Worm (Caenorhabditis elegans) whole organism, L1 larva: ENCODE measurements around the gene dhhc-8.

Experiments used
- C04F5.9 ChIP-seq: sonication (generic microtip); optimal IDR thresholded peaks from 2 replicates; lab custom pipeline; 2016; ENCODE audit warnings: missing genetic modification characterization, missing compliant biosample characterization
- C34B4.2 ChIP-seq: sonication (generic microtip); optimal IDR thresholded peaks from 2 replicates; lab custom pipeline; 2017; ENCODE audit warnings: mild to moderate bottlenecking, missing genetic modification characterization, missing compliant biosample characterization
- F16B12.6 ChIP-seq: fragments of 150-350 bp; optimal IDR thresholded peaks from 2 replicates; lab custom pipeline; 2014; ENCODE audit warnings: missing biosample characterization, missing genetic modification characterization
- Y116A8C.19 ChIP-seq: sonication (generic microtip); optimal IDR thresholded peaks from 2 replicates; lab custom pipeline; 2016; ENCODE audit warnings: missing compliant biosample characterization, missing genetic modification characterization, borderline replicate concordance
- aha-1 ChIP-seq: fragments of 150-350 bp; optimal IDR thresholded peaks from 2 replicates; lab custom pipeline; 2014; ENCODE audit warnings: missing biosample characterization, missing genetic modification characterization
- aly-2 ChIP-seq: fragments of 150-350 bp; optimal IDR thresholded peaks from 2 replicates; lab custom pipeline; 2014; ENCODE audit warnings: missing biosample characterization, missing genetic modification characterization
- ama-1 ChIP-seq: fragments of 150-350 bp; optimal IDR thresholded peaks from 2 replicates; lab custom pipeline; 2014
- blmp-1 ChIP-seq: fragments of 150-350 bp; optimal IDR thresholded peaks from 2 replicates; lab custom pipeline; 2014; ENCODE audit warnings: missing biosample characterization, missing genetic modification characterization
- ceh-8 ChIP-seq: fragments of 200-800 bp; sonication (Bioruptor generic); optimal IDR thresholded peaks from 2 replicates; lab custom pipeline; 2018; ENCODE audit warnings: mild to moderate bottlenecking, missing genetic modification characterization, moderate library complexity, missing compliant biosample characterization
- ceh-82 ChIP-seq, 3 experiments: fragments of 150-350 bp in 1 of 3; sonication (generic microtip) in 2 of 3; optimal IDR thresholded peaks; 2 replicates each; lab custom pipeline; 2014 to 2017; ENCODE audit warnings: missing biosample characterization in 3 of 3, missing genetic modification characterization in 3 of 3
- ceh-90 ChIP-seq: sonication (generic microtip); optimal IDR thresholded peaks from 2 replicates; lab custom pipeline; 2016; ENCODE audit warnings: missing genetic modification characterization, missing compliant biosample characterization
- efl-1 ChIP-seq, 4 experiments: fragments of 150-350 bp; optimal IDR thresholded peaks in 3 of 4; peaks in 1 of 4; 1 replicate in 1 of 4; 2 replicates in 3 of 4; lab custom pipeline; 2014; ENCODE audit warnings: missing biosample characterization in 2 of 4, missing genetic modification characterization in 2 of 4, missing genetic modification reagents in 2 of 4
- efl-3 ChIP-seq: fragments of 200-800 bp; sonication (Bioruptor generic); optimal IDR thresholded peaks from 2 replicates; lab custom pipeline; 2018; ENCODE audit warnings: mild to moderate bottlenecking, missing genetic modification characterization, missing compliant biosample characterization
- egl-13 ChIP-seq: sonication (generic microtip); optimal IDR thresholded peaks from 2 replicates; lab custom pipeline; 2016; ENCODE audit warnings: missing genotype, missing genetic modification reagents, missing genetic modification characterization, missing compliant biosample characterization
- egl-27 ChIP-seq, 2 experiments: fragments of 150-350 bp in 1 of 2; sonication (generic microtip); optimal IDR thresholded peaks; 3 replicates each; lab custom pipeline; 2017 to 2018; ENCODE audit warnings: missing biosample characterization in 2 of 2, missing genetic modification characterization in 2 of 2, missing genetic modification reagents in 2 of 2
- elt-2 ChIP-seq: sonication (generic microtip); optimal IDR thresholded peaks from 2 replicates; lab custom pipeline; 2016; ENCODE audit warnings: missing genetic modification characterization, mild to moderate bottlenecking, inconsistent platforms, missing compliant biosample characterization, missing genetic modification reagents
- elt-3 ChIP-seq, 6 experiments: fragments of 150-350 bp in 1 of 6; sonication (generic microtip); optimal IDR thresholded peaks; 2 replicates each; lab custom pipeline; 2017 to 2018; ENCODE audit warnings: missing biosample characterization in 6 of 6, missing genetic modification characterization in 6 of 6, inconsistent platforms in 1 of 6
- ets-5 ChIP-seq: fragments of 200-800 bp; sonication (Bioruptor generic); IDR thresholded peaks from 2 replicates; pipeline ENCODE4 v1.3.6; 2022; ENCODE audit warnings: missing genetic modification characterization, missing compliant biosample characterization
- fkh-10 ChIP-seq: sonication (generic microtip); optimal IDR thresholded peaks from 2 replicates; lab custom pipeline; 2017; ENCODE audit warnings: missing biosample characterization, missing genetic modification reagents, missing genetic modification characterization
- fkh-4 ChIP-seq: sonication (generic microtip); optimal IDR thresholded peaks from 2 replicates; lab custom pipeline; 2016; ENCODE audit warnings: missing compliant biosample characterization, missing genetic modification characterization, borderline replicate concordance
- grh-1 ChIP-seq: fragments of 200-800 bp; sonication (Bioruptor generic); IDR thresholded peaks from 2 replicates; pipeline ENCODE4 v1.3.6; 2022; ENCODE audit warnings: missing genetic modification reagents, missing genetic modification characterization, missing compliant biosample characterization
- hlh-17 ChIP-seq: fragments of 200-800 bp; sonication (Bioruptor generic); optimal IDR thresholded peaks from 2 replicates; lab custom pipeline; 2018; ENCODE audit warnings: missing genetic modification characterization, mild to moderate bottlenecking, missing compliant biosample characterization, moderate library complexity, borderline replicate concordance
- isw-1 ChIP-seq: fragments of 200-800 bp; sonication (Bioruptor generic); IDR thresholded peaks from 2 replicates; pipeline ENCODE4 v1.3.6; 2022; ENCODE audit warnings: missing genetic modification characterization, missing compliant biosample characterization
- lin-14 ChIP-seq: fragments of 200-800 bp; sonication (Bioruptor generic); optimal IDR thresholded peaks from 2 replicates; lab custom pipeline; 2018; ENCODE audit warnings: mild to moderate bottlenecking, missing genetic modification characterization, moderate library complexity, missing compliant biosample characterization
- lin-35 ChIP-seq, 2 experiments: fragments of 150-350 bp; optimal IDR thresholded peaks; 2 replicates each; lab custom pipeline; 2014; ENCODE audit warnings: missing biosample characterization in 2 of 2, missing genetic modification characterization in 2 of 2, missing genetic modification reagents in 2 of 2
- lir-3 ChIP-seq: sonication (generic microtip); optimal IDR thresholded peaks from 2 replicates; lab custom pipeline; 2016; ENCODE audit warnings: mild to moderate bottlenecking, missing genetic modification characterization, moderate library complexity, missing compliant biosample characterization; ENCODE audit not compliant: poor library complexity
- lsy-2 ChIP-seq, 2 experiments: fragments of 150-350 bp; optimal IDR thresholded peaks; 2 replicates each; lab custom pipeline; 2014; ENCODE audit warnings: missing biosample characterization in 2 of 2, missing genetic modification characterization in 2 of 2
- mef-2 ChIP-seq: fragments of 150-350 bp; optimal IDR thresholded peaks from 2 replicates; lab custom pipeline; 2014; ENCODE audit warnings: missing biosample characterization, missing genetic modification characterization
- mep-1 ChIP-seq: fragments of 150-350 bp; optimal IDR thresholded peaks from 2 replicates; lab custom pipeline; 2014; ENCODE audit warnings: missing biosample characterization, missing genetic modification characterization
- nhr-19 ChIP-seq: fragments of 200-800 bp; sonication (Bioruptor generic); conservative IDR thresholded peaks from 2 replicates; pipeline ENCODE4 v1.3.6; 2022; ENCODE audit warnings: missing genetic modification characterization, missing compliant biosample characterization
- nhr-20 ChIP-seq: sonication (generic microtip); optimal IDR thresholded peaks from 2 replicates; lab custom pipeline; 2016; ENCODE audit warnings: mild to moderate bottlenecking, missing genetic modification characterization, missing compliant biosample characterization
- nhr-237 ChIP-seq: fragments of 150-350 bp; optimal IDR thresholded peaks from 2 replicates; lab custom pipeline; 2014; ENCODE audit warnings: missing biosample characterization, missing genetic modification characterization
- nhr-47 ChIP-seq: sonication (generic microtip); optimal IDR thresholded peaks from 2 replicates; lab custom pipeline; 2016; ENCODE audit warnings: mild to moderate bottlenecking, missing genetic modification characterization, moderate library complexity, missing compliant biosample characterization
- nhr-71 ChIP-seq: sonication (generic microtip); optimal IDR thresholded peaks from 2 replicates; lab custom pipeline; 2016; ENCODE audit warnings: mild to moderate bottlenecking, missing genetic modification characterization, moderate library complexity, missing compliant biosample characterization
- nhr-85 ChIP-seq: sonication (generic microtip); peaks from one replicate; lab custom pipeline; 2016; ENCODE audit warnings: missing genetic modification characterization, inconsistent platforms, missing compliant biosample characterization
- pag-3 ChIP-seq: sonication (generic microtip); optimal IDR thresholded peaks from 2 replicates; lab custom pipeline; 2017; ENCODE audit warnings: missing genetic modification characterization, mild to moderate bottlenecking, missing compliant biosample characterization, antibody characterized with exemption, borderline replicate concordance; ENCODE audit not compliant: insufficient read depth
- pax-3 ChIP-seq: fragments of 200-800 bp; sonication (Bioruptor generic); optimal IDR thresholded peaks from 2 replicates; lab custom pipeline; 2018; ENCODE audit warnings: mild to moderate bottlenecking, missing genetic modification characterization, moderate library complexity, missing compliant biosample characterization
- rnt-1 ChIP-seq: sonication (generic microtip); optimal IDR thresholded peaks from 2 replicates; lab custom pipeline; 2016; ENCODE audit warnings: mild to moderate bottlenecking, missing genetic modification characterization, moderate library complexity, missing compliant biosample characterization
- snpc-4 ChIP-seq: fragments of 150-350 bp; optimal IDR thresholded peaks from 2 replicates; lab custom pipeline; 2014; ENCODE audit warnings: missing biosample characterization, missing genetic modification characterization
- sptf-1 ChIP-seq: fragments of 150-350 bp; optimal IDR thresholded peaks from 2 replicates; lab custom pipeline; 2014; ENCODE audit warnings: missing biosample characterization, missing genetic modification characterization
- swsn-7 ChIP-seq: sonication (generic microtip); optimal IDR thresholded peaks from 2 replicates; lab custom pipeline; 2016; ENCODE audit warnings: missing genetic modification characterization, missing compliant biosample characterization
- tbx-2 ChIP-seq: sonication (generic microtip); optimal IDR thresholded peaks from 2 replicates; lab custom pipeline; 2016; ENCODE audit warnings: missing genetic modification characterization, missing compliant biosample characterization
- unc-62 ChIP-seq: fragments of 150-350 bp; optimal IDR thresholded peaks from 2 replicates; lab custom pipeline; 2014; ENCODE audit warnings: missing biosample characterization, missing genetic modification reagents, missing genetic modification characterization
- vab-15 ChIP-seq: sonication (generic microtip); optimal IDR thresholded peaks from 2 replicates; lab custom pipeline; 2017; ENCODE audit warnings: missing genotype, mild to moderate bottlenecking, missing genetic modification characterization, missing compliant biosample characterization
- xbp-1 ChIP-seq: sonication (generic microtip); optimal IDR thresholded peaks from 2 replicates; lab custom pipeline; 2016; ENCODE audit warnings: missing genetic modification characterization, missing compliant biosample characterization
- ztf-11 ChIP-seq, 2 experiments: sonication (generic microtip); optimal IDR thresholded peaks; 2 replicates each; lab custom pipeline; 2016 to 2017; ENCODE audit warnings: missing genetic modification characterization in 2 of 2, missing biosample characterization in 1 of 2, missing compliant biosample characterization in 1 of 2

The dhhc-8 gene

DNA sequence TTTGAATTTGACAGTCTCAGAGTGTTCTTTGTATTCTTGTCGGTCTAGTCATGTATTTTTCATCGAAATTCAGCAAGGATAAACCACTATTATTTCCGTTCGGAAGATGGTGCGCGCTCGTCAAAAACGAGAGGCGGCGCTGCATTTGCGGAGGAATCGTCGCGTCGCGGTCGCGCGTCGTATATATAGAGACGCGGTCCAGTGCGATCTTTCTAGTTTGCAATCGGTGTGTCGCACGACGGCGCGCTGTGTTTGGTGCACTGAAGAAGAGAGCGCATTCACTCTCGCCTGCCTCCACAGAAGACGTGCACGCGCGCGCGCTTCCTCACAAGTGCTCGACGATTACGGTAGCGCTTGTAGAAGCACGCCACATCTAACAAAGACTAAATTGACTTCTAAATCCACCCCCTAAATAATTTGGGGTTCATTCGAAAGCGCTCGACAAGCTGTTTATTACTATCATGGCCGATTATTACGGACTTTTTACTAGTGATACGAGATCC is 36.8 kb upstream of the dhhc-8 start, which contains the start of gene Y39E4B.6 (continued):
- TF ChIP-seq lin-14 (GFP tag; lab: Kevin White, UChicago) (peak; percentile 100), vab-15 (tag; lab: Kevin White, UChicago) (peak; percentile 92), mef-2 (peak; percentile 80), hlh-17 (no peak), nhr-19 (GFP tag; lab: Robert Waterston, UW) (peak; percentile 94), C34B4.2 (tag; lab: Kevin White, UChicago) (peak; percentile 46), Y116A8C.19 (tag; lab: Kevin White, UChicago) (no peak), elt-2 (tag; lab: Kevin White, UChicago) (peak; percentile 65), nhr-71 (tag; lab: Kevin White, UChicago) (peak; percentile 100), tbx-2 (tag; lab: Kevin White, UChicago) (peak; percentile 98), nhr-47 (tag; lab: Kevin White, UChicago) (peak; percentile 99), ceh-82 (tag; optimal IDR thresholded peaks at IDR 0.05; lab: Kevin White, UChicago) (peak; percentile 96 to 99 (median 98)), F16B12.6 (tag; lab: Kevin White, UChicago) (peak; percentile 64), ets-5 (no peak), aha-1 (peak; percentile 72), unc-62 (no peak), C04F5.9 (peak; percentile 88), egl-13 (tag; lab: Kevin White, UChicago) (peak; percentile 98), lir-3 (tag; lab: Kevin White, UChicago) (peak; percentile 87), grh-1 (GFP tag; lab: Robert Waterston, UW) (peak; percentile 94), pag-3 (tag; lab: Kevin White, UChicago) (no peak), ztf-11 (tag; optimal IDR thresholded peaks at IDR 0.05; lab: Kevin White, UChicago) (peak in 1 of 2 experiments; percentile 89), ceh-8 (GFP tag; lab: Kevin White, UChicago) (peak; percentile 89), rnt-1 (tag; lab: Kevin White, UChicago) (peak; percentile 92), elt-3 (tag; optimal IDR thresholded peaks at IDR 0.05; lab: Kevin White, UChicago) (peak in 5 of 6 experiments; percentile 15 to 90 (median 60)), ceh-90 (tag; lab: Kevin White, UChicago) (peak; percentile 49), nhr-20 (tag; lab: Kevin White, UChicago) (peak; percentile 100), efl-3 (GFP tag; lab: Kevin White, UChicago) (peak; percentile 28), egl-27 (tag; optimal IDR thresholded peaks at IDR 0.05; lab: Kevin White, UChicago) (peak; percentile 75 to 84), mep-1 (tag; lab: Kevin White, UChicago) (peak; percentile 88)

DNA sequence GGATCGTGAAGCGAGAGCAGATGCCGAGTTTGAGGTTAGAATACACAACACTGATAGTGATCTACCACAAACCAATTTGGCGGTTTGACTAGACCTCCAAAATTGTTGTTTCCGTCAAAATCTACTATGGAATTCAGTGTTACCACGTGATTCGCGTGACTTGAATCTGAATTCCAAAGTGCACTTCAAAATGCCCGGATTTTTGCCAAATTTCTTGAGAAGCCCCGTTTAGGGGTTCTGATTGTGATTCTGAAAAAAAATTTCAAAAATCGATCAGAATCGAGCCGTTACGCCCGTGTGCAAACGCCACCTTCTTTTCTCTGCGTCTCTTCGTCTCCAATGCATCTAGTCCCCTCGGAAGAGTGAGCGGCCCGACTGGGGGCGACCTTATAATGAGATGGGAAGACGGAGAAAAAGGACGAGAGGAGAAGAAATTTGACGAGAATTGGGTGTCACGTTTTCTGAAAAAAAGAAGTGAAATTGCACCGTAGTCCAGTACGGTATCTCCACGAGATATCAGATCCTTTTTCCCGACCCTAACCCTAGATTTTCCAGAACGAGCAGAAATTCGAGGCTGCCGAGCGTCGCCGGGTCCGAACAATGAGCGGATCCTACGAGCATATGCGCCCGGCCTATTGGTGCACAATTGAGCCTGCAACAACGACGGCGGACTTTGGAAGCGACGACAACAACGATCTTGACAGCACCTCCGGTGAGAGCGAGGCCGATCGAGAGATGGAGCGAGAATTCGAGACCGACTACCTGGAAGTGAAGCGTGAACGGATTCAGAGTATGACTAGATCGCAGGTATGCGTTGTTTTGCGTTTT is 35.8 kb upstream of the dhhc-8 start:
- peak; percentile 42 for TF ChIP-seq nhr-47 (tag; lab: Kevin White, UChicago)
- no peak for TF ChIP-seq sptf-1 (tag; lab: Kevin White, UChicago)
- TF ChIP-seq lin-14 (GFP tag; lab: Kevin White, UChicago), result peak; percentile 45
- TF ChIP-seq nhr-85 (tag; lab: Kevin White, UChicago), result peak; percentile 75
- TF ChIP-seq fkh-10 (GFP tag; lab: Kevin White, UChicago), result no peak
- no peak for TF ChIP-seq aly-2 (tag; lab: Kevin White, UChicago)
- TF ChIP-seq swsn-7 (tag; lab: Kevin White, UChicago), result peak; percentile 10
- peak; percentile 50 for TF ChIP-seq nhr-71 (tag; lab: Kevin White, UChicago)
- TF ChIP-seq mef-2, result no peak
- no peak for TF ChIP-seq fkh-4 (tag; lab: Kevin White, UChicago)
- TF ChIP-seq lin-35 (GFP tag; optimal IDR thresholded peaks at IDR 0.05; lab: Kevin White, UChicago), result peak in 1 of 2 experiments; percentile 29
- 0 out of 2 replicates have a peak, but pooled peaks have one; percentile 6 for TF ChIP-seq nhr-19 (GFP tag; lab: Robert Waterston, UW)
- TF ChIP-seq blmp-1 (tag; lab: Kevin White, UChicago), result peak; percentile 38
- TF ChIP-seq ama-1, result peak; percentile 65
- TF ChIP-seq isw-1 (GFP tag; lab: Robert Waterston, UW), result no peak
- TF ChIP-seq nhr-237 (tag; lab: Kevin White, UChicago), result no peak
- TF ChIP-seq Y116A8C.19 (tag; lab: Kevin White, UChicago), result no peak
- TF ChIP-seq mep-1 (tag; lab: Kevin White, UChicago), result peak; percentile 13
- no peak for TF ChIP-seq efl-1 (optimal IDR thresholded peaks at IDR 0.05; lab: Kevin White, UChicago)
- peak in 1 of 2 experiments; percentile 94 for TF ChIP-seq efl-1 (GFP tag; optimal IDR thresholded peaks at IDR 0.05 in 1 of 2; lab: Kevin White, UChicago)
- no peak for TF ChIP-seq pax-3 (tag; lab: Kevin White, UChicago)
- peak in 1 of 2 experiments; percentile 62 for TF ChIP-seq lsy-2 (tag; optimal IDR thresholded peaks at IDR 0.05; lab: Kevin White, UChicago)
- TF ChIP-seq efl-3 (GFP tag; lab: Kevin White, UChicago), result no peak
- TF ChIP-seq xbp-1 (tag; lab: Kevin White, UChicago), result peak; percentile 6
- no peak for TF ChIP-seq ztf-11 (tag; optimal IDR thresholded peaks at IDR 0.05; lab: Kevin White, UChicago)
- no peak for TF ChIP-seq snpc-4
